Worm (Caenorhabditis elegans) whole organism, L3 larva: ENCODE measurements around the gene M163.9.

ENCODE experiments used
- fkh-2 ChIP-seq: fragments of 150-350 bp; optimal IDR thresholded peaks from 2 replicates; lab custom pipeline; 2014; ENCODE audit warnings: missing biosample characterization, missing genetic modification reagents, missing genetic modification characterization
- jun-1 ChIP-seq: fragments of 150-350 bp; optimal IDR thresholded peaks from 2 replicates; lab custom pipeline; 2014; ENCODE audit warnings: missing biosample characterization, missing genetic modification reagents, missing genetic modification characterization
- nhr-237 ChIP-seq: fragments of 150-350 bp; optimal IDR thresholded peaks from 2 replicates; lab custom pipeline; 2014; ENCODE audit warnings: missing biosample characterization, missing genetic modification characterization
- sea-2 ChIP-seq: fragments of 150-350 bp; sonication (generic microtip); optimal IDR thresholded peaks from 4 replicates; lab custom pipeline; 2014; ENCODE audit warnings: missing biosample characterization, missing genetic modification reagents, missing genetic modification characterization
- snpc-4 ChIP-seq: fragments of 150-350 bp; optimal IDR thresholded peaks from 2 replicates; lab custom pipeline; 2014; ENCODE audit warnings: missing biosample characterization, missing genetic modification characterization

- TF ChIP-seq snpc-4 = no peak
- no peak for TF ChIP-seq nhr-237 (tag; lab: Kevin White, UChicago)
- no peak for TF ChIP-seq fkh-2 (tag; lab: Kevin White, UChicago)
- no peak for TF ChIP-seq sea-2
- TF ChIP-seq jun-1 (tag; lab: Kevin White, UChicago) = peak; percentile 87
These were observed 32.8 kb downstream of the M163.9 start for ce11 chrX:14502116-14502587.
